Worm (Caenorhabditis elegans) whole organism, L4/young adult: ENCODE measurements around the gene heh-1.

Experiments used
- W03F9.2 ChIP-seq: fragments of 150-350 bp; optimal IDR thresholded peaks from 2 replicates; lab custom pipeline; 2014; ENCODE audit warnings: missing biosample characterization, missing genetic modification characterization
- dao-5 ChIP-seq: sonication (generic microtip); optimal IDR thresholded peaks from 2 replicates; lab custom pipeline; 2016; ENCODE audit warnings: missing genotype, missing genetic modification characterization, moderate library complexity, missing compliant biosample characterization
- him-1 ChIP-seq: sonication (generic microtip); optimal IDR thresholded peaks from 2 replicates; lab custom pipeline; 2016; ENCODE audit warnings: missing genotype, missing genetic modification reagents, missing genetic modification characterization, missing compliant biosample characterization

- TF ChIP-seq dao-5 (no peak), W03F9.2 (tag; lab: Kevin White, UChicago) (no peak), him-1 (tag; lab: Kevin White, UChicago) (no peak)
These were observed 33.4 kb upstream of the heh-1 start, which contains the start of gene Y53G8AL.1 for ce11 chrIII:3232650-3233152.
